Worm (Caenorhabditis elegans) whole organism, L1 larva: Measurements from ENCODE around the gene F58B4.5.

Experiments used
- F16B12.6 ChIP-seq: fragments of 150-350 bp; optimal IDR thresholded peaks from 2 replicates; lab custom pipeline; 2014; ENCODE audit warnings: missing biosample characterization, missing genetic modification characterization
- aly-2 ChIP-seq: fragments of 150-350 bp; optimal IDR thresholded peaks from 2 replicates; lab custom pipeline; 2014; ENCODE audit warnings: missing biosample characterization, missing genetic modification characterization
- blmp-1 ChIP-seq: fragments of 150-350 bp; optimal IDR thresholded peaks from 2 replicates; lab custom pipeline; 2014; ENCODE audit warnings: missing biosample characterization, missing genetic modification characterization
- efl-1 ChIP-seq, 4 experiments: fragments of 150-350 bp; optimal IDR thresholded peaks in 3 of 4; peaks in 1 of 4; 1 replicate in 1 of 4; 2 replicates in 3 of 4; lab custom pipeline; 2014; ENCODE audit warnings: missing biosample characterization in 2 of 4, missing genetic modification characterization in 2 of 4, missing genetic modification reagents in 2 of 4
- lir-3 ChIP-seq: sonication (generic microtip); optimal IDR thresholded peaks from 2 replicates; lab custom pipeline; 2016; ENCODE audit warnings: mild to moderate bottlenecking, missing genetic modification characterization, moderate library complexity, missing compliant biosample characterization; ENCODE audit not compliant: poor library complexity
- nhr-11 ChIP-seq: fragments of 150-350 bp; optimal IDR thresholded peaks from 2 replicates; lab custom pipeline; 2014; ENCODE audit warnings: missing biosample characterization, missing genetic modification characterization
- nhr-12 ChIP-seq: sonication (generic microtip); optimal IDR thresholded peaks from 2 replicates; lab custom pipeline; 2017; ENCODE audit warnings: missing biosample characterization, missing genetic modification characterization
- nhr-237 ChIP-seq: fragments of 150-350 bp; optimal IDR thresholded peaks from 2 replicates; lab custom pipeline; 2014; ENCODE audit warnings: missing biosample characterization, missing genetic modification characterization
- pag-3 ChIP-seq: sonication (generic microtip); optimal IDR thresholded peaks from 2 replicates; lab custom pipeline; 2017; ENCODE audit warnings: missing genetic modification characterization, mild to moderate bottlenecking, missing compliant biosample characterization, antibody characterized with exemption, borderline replicate concordance; ENCODE audit not compliant: insufficient read depth
- pax-3 ChIP-seq: fragments of 200-800 bp; sonication (Bioruptor generic); optimal IDR thresholded peaks from 2 replicates; lab custom pipeline; 2018; ENCODE audit warnings: mild to moderate bottlenecking, missing genetic modification characterization, moderate library complexity, missing compliant biosample characterization
- snpc-4 ChIP-seq: fragments of 150-350 bp; optimal IDR thresholded peaks from 2 replicates; lab custom pipeline; 2014; ENCODE audit warnings: missing biosample characterization, missing genetic modification characterization
- tbx-2 ChIP-seq: sonication (generic microtip); optimal IDR thresholded peaks from 2 replicates; lab custom pipeline; 2016; ENCODE audit warnings: missing genetic modification characterization, missing compliant biosample characterization
- unc-130 ChIP-seq: fragments of 150-350 bp; optimal IDR thresholded peaks from 2 replicates; lab custom pipeline; 2017; ENCODE audit warnings: missing biosample characterization, missing genetic modification characterization, inconsistent platforms
- ztf-11 ChIP-seq, 2 experiments: sonication (generic microtip); optimal IDR thresholded peaks; 2 replicates each; lab custom pipeline; 2016 to 2017; ENCODE audit warnings: missing genetic modification characterization in 2 of 2, missing biosample characterization in 1 of 2, missing compliant biosample characterization in 1 of 2

- TF ChIP-seq unc-130 (no peak), aly-2 (tag; lab: Kevin White, UChicago) (no peak), tbx-2 (no peak), snpc-4 (tag; lab: Kevin White, UChicago) (no peak), pax-3 (tag; lab: Kevin White, UChicago) (no peak), nhr-11 (no peak), F16B12.6 (tag; lab: Kevin White, UChicago) (no peak), blmp-1 (tag; lab: Kevin White, UChicago) (no peak), pag-3 (tag; lab: Kevin White, UChicago) (no peak), nhr-12 (tag; lab: Kevin White, UChicago) (no peak), ztf-11 (tag; optimal IDR thresholded peaks at IDR 0.05; lab: Kevin White, UChicago) (no peak), efl-1 (optimal IDR thresholded peaks at IDR 0.05; lab: Kevin White, UChicago) (no peak), efl-1 (GFP tag; optimal IDR thresholded peaks at IDR 0.05 in 1 of 2; lab: Kevin White, UChicago) (no peak), nhr-237 (no peak), lir-3 (tag; lab: Kevin White, UChicago) (no peak)
These were observed 42.6 kb downstream of the F58B4.5 start for ce11 chrV:10975091-10975490.
